Fruit fly (Drosophila melanogaster): ENCODE data around the gene CG9922.

CG9922 gene

dm6 chr3R:13990109-13990508 is 46.1 kb downstream of the CG9922 start (continued):
- TF ChIP-seq ewg (GFP tag; optimal IDR thresholded peaks at IDR 0.05) (peak; percentile 22), Nf-YA (GFP tag; IDR thresholded peaks at IDR 0.05) (no peak), chif (GFP tag; optimal IDR thresholded peaks at IDR 0.05) (no peak), Antp (GFP tag; optimal IDR thresholded peaks at IDR 0.05) (no peak), fu2 (GFP tag; optimal IDR thresholded peaks at IDR 0.05) (no peak), Hr51 (GFP tag; optimal IDR thresholded peaks at IDR 0.05) (no peak), her (GFP tag; optimal IDR thresholded peaks at IDR 0.05) (no peak), Xrp1 (GFP tag; IDR thresholded peaks at IDR 0.05) (peak; percentile 35; the same call in 1 of the 2 replicates)

DNA sequence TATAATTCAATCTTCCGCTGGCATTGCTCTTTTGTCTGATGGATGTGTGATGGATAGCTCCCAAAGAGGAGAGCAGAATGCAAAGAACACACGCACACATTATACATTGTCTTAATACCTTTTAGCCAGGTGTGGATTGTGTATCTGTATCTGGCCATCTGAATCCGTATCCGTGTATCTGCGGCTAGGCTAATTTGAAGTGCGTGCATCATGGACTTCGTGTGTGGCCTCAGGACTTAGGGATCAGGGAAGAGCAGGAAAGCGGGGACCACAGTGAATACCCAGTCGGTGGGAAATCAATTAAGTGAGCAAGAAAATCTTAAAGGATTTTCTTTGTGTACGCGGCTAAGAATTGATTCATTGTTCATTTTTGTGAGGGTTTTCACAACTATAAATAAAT is 46.7 kb downstream of the CG9922 start:
- TF ChIP-seq CG15696 (tag; optimal IDR thresholded peaks at IDR 0.05) = peak; percentile 15
- TF ChIP-seq prd (optimal IDR thresholded peaks at IDR 0.05) = no peak
- 0 out of 3 replicates have a peak, but pooled peaks have one; percentile 5 for TF ChIP-seq prd (GFP tag; IDR thresholded peaks at IDR 0.05)
- TF ChIP-seq eve (GFP tag; optimal IDR thresholded peaks at IDR 0.05) = no peak
- peak; percentile 80 for TF ChIP-seq grau (tag; optimal IDR thresholded peaks at IDR 0.05)

dm6 chr3R:13988923-13989436 is 47.2 kb downstream of the CG9922 start:
- TF ChIP-seq Awh (GFP tag; IDR thresholded peaks at IDR 0.05) (0 out of 2 replicates have a peak, but pooled peaks have one; percentile 12), CG16779 (GFP tag; IDR thresholded peaks at IDR 0.05) (no peak), peb (GFP tag; IDR thresholded peaks at IDR 0.05) (no peak), tin (GFP tag; optimal IDR thresholded peaks at IDR 0.05) (no peak), Taf1 (GFP tag; IDR thresholded peaks at IDR 0.05) (no peak), luna (GFP tag; optimal IDR thresholded peaks at IDR 0.05) (no peak), knrl (GFP tag; IDR thresholded peaks at IDR 0.05; ENCODE audit: partially characterized antibody) (no peak), prd (optimal IDR thresholded peaks at IDR 0.05) (no peak), prd (GFP tag; IDR thresholded peaks at IDR 0.05) (0 out of 3 replicates have a peak, but pooled peaks have one; percentile 42), CG8359 (GFP tag; optimal IDR thresholded peaks at IDR 0.05; ENCODE audit: borderline replicate concordance) (no peak), kni (GFP tag; optimal IDR thresholded peaks at IDR 0.05) (peak; percentile 21), sens (GFP tag) (peak; percentile 33), twi (tag; optimal IDR thresholded peaks at IDR 0.05) (no peak), Tbp (GFP tag; optimal IDR thresholded peaks at IDR 0.05) (no peak), Drgx (GFP tag; IDR thresholded peaks at IDR 0.05) (no peak), CG11398 (GFP tag; optimal IDR thresholded peaks at IDR 0.05) (no peak), CTCF (GFP tag; optimal IDR thresholded peaks at IDR 0.05) (no peak), Kr (GFP tag; optimal IDR thresholded peaks at IDR 0.05) (peak; percentile 62), CG33557 (GFP tag; optimal IDR thresholded peaks at IDR 0.05) (no peak), CG11560 (tag; IDR thresholded peaks at IDR 0.05) (no peak), Poxn (GFP tag; IDR thresholded peaks at IDR 0.05) (no peak), D (optimal IDR thresholded peaks at IDR 0.05) (peak; percentile 85), D (GFP tag; optimal IDR thresholded peaks at IDR 0.05) (no peak), Hsf (GFP tag; optimal IDR thresholded peaks at IDR 0.05) (no peak), zen (tag; optimal IDR thresholded peaks at IDR 0.05) (peak; percentile 92), run (tag; optimal IDR thresholded peaks at IDR 0.05) (no peak), gro (GFP tag; optimal IDR thresholded peaks at IDR 0.05) (no peak)

DNA sequence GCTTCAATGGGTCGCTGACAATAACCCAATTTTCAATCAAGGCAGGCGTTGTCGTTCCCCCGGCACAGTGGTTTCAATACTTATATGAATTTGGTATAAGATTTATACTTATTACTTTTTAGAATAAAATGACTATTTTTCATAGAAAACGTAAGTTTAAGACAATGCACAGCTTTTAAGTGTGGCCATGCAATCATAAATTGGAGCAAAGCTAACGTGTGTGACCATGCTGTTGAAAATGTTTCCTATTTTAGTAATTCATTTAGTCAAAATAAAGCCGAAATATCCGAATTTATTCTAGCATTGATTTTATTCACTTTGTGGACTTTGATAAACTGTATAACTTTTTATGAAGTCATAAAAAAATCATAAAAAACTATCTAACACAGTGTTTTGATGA is 49.5 kb downstream of the CG9922 start:
- TF ChIP-seq twi (tag; optimal IDR thresholded peaks at IDR 0.05) = no peak
- no peak for TF ChIP-seq sqz (GFP tag; optimal IDR thresholded peaks at IDR 0.05)
- no peak for TF ChIP-seq mam (GFP tag; optimal IDR thresholded peaks at IDR 0.05)
- TF ChIP-seq tio (GFP tag; optimal IDR thresholded peaks at IDR 0.05) = no peak
- TF ChIP-seq PHDP (tag; optimal IDR thresholded peaks at IDR 0.05) = peak; percentile 14
- TF ChIP-seq Sox102F (GFP tag; optimal IDR thresholded peaks at IDR 0.05) = peak; percentile 54
- TF ChIP-seq CG15269 (tag; optimal IDR thresholded peaks at IDR 0.05) = peak; percentile 1
- TF ChIP-seq H2.0 (GFP tag; IDR thresholded peaks at IDR 0.05) = no peak
- TF ChIP-seq CG18011 (GFP tag; optimal IDR thresholded peaks at IDR 0.05) = no peak
- no peak for TF ChIP-seq Taf1 (GFP tag; IDR thresholded peaks at IDR 0.05)
- TF ChIP-seq oc (tag; optimal IDR thresholded peaks at IDR 0.05) = no peak
- no peak for TF ChIP-seq lab (GFP tag; optimal IDR thresholded peaks at IDR 0.05)
- no peak for TF ChIP-seq CG1602 (GFP tag; optimal IDR thresholded peaks at IDR 0.05)
- TF ChIP-seq az2 (GFP tag; optimal IDR thresholded peaks at IDR 0.05) = peak; percentile 15
